Worm (Caenorhabditis elegans) whole organism, L4 larva: ENCODE measurements around the gene F14D7.6.

ENCODE experiments used
- F26F4.8 ChIP-seq: fragments of 200-800 bp; sonication (Bioruptor generic); conservative IDR thresholded peaks from 2 replicates; pipeline ENCODE4 v1.3.6; 2022; ENCODE audit warnings: missing genetic modification characterization, missing compliant biosample characterization
- F37D6.2 ChIP-seq: sonication (generic microtip); optimal IDR thresholded peaks from 2 replicates; lab custom pipeline; 2016; ENCODE audit warnings: mild to moderate bottlenecking, missing genetic modification characterization, missing compliant biosample characterization
- T20F7.1 ChIP-seq: fragments of 200-800 bp; sonication (Bioruptor generic); optimal IDR thresholded peaks from 2 replicates; lab custom pipeline; 2018; ENCODE audit warnings: mild to moderate bottlenecking, missing genetic modification characterization, missing compliant biosample characterization
- ZK546.5 ChIP-seq, 2 experiments: sonication (generic microtip); optimal IDR thresholded peaks; 2 replicates each; lab custom pipeline; 2017; ENCODE audit warnings: missing biosample characterization in 2 of 2, missing genetic modification characterization in 2 of 2
- aha-1 ChIP-seq: fragments of 150-350 bp; peaks from one replicate; lab custom pipeline; 2014; ENCODE audit warnings: missing biosample characterization, missing genetic modification characterization
- ama-1 ChIP-seq: fragments of 150-350 bp; optimal IDR thresholded peaks from 2 replicates; lab custom pipeline; 2014; ENCODE audit warnings: inconsistent platforms, mixed read lengths
- arid-1 ChIP-seq: fragments of 200-800 bp; sonication (Bioruptor generic); conservative IDR thresholded peaks from 2 replicates; pipeline ENCODE4 v1.3.6; 2022; ENCODE audit warnings: missing genetic modification reagents, missing genetic modification characterization, missing compliant biosample characterization
- attf-4 ChIP-seq: sonication (generic microtip); optimal IDR thresholded peaks from 3 replicates; lab custom pipeline; 2017; ENCODE audit warnings: missing biosample characterization, missing genetic modification characterization
- ceh-44 ChIP-seq: fragments of 200-800 bp; sonication (Bioruptor generic); IDR thresholded peaks from 2 replicates; pipeline ENCODE4 v1.3.6; 2022; ENCODE audit warnings: missing genetic modification reagents, missing genetic modification characterization, missing compliant biosample characterization
- cey-2 ChIP-seq: sonication (generic microtip); optimal IDR thresholded peaks from 3 replicates; lab custom pipeline; 2017; ENCODE audit warnings: missing genetic modification characterization, mild to moderate bottlenecking, missing compliant biosample characterization, antibody characterized with exemption, borderline replicate concordance; ENCODE audit not compliant: insufficient read depth
- ctbp-1 ChIP-seq: fragments of 200-800 bp; sonication (Bioruptor generic); IDR thresholded peaks from 2 replicates; pipeline ENCODE4 v1.3.6; 2022; ENCODE audit warnings: missing genetic modification reagents, missing genetic modification characterization, missing compliant biosample characterization
- daf-12 ChIP-seq: fragments of 150-350 bp; optimal IDR thresholded peaks from 2 replicates; lab custom pipeline; 2014; ENCODE audit warnings: missing biosample characterization, missing genetic modification reagents, missing genetic modification characterization
- daf-16 ChIP-seq, 3 experiments: sonication (generic microtip); optimal IDR thresholded peaks; 2 replicates each; lab custom pipeline; 2016 to 2017; ENCODE audit warnings: missing genetic modification characterization in 3 of 3, missing genetic modification reagents in 3 of 3, mild to moderate bottlenecking in 2 of 3, missing compliant biosample characterization in 2 of 3, missing biosample characterization in 1 of 3, moderate library complexity in 1 of 3
- dmd-8 ChIP-seq: fragments of 200-800 bp; sonication (Bioruptor generic); IDR thresholded peaks from 2 replicates; pipeline ENCODE4 v1.3.6; 2022; ENCODE audit warnings: missing genetic modification characterization, missing compliant biosample characterization
- dmd-9 ChIP-seq: fragments of 200-800 bp; sonication (Bioruptor generic); IDR thresholded peaks from 2 replicates; pipeline ENCODE4 v1.3.6; 2022; ENCODE audit warnings: missing genetic modification reagents, missing genetic modification characterization, missing compliant biosample characterization
- duxl-1 ChIP-seq: sonication (generic microtip); optimal IDR thresholded peaks from 2 replicates; lab custom pipeline; 2016; ENCODE audit warnings: mild to moderate bottlenecking, missing genetic modification characterization, moderate library complexity, missing compliant biosample characterization; ENCODE audit not compliant: poor library complexity
- dve-1 ChIP-seq: sonication (generic microtip); optimal IDR thresholded peaks from 2 replicates; lab custom pipeline; 2017; ENCODE audit warnings: antibody characterized with exemption, mild to moderate bottlenecking, missing genetic modification characterization, missing compliant biosample characterization; ENCODE audit not compliant: insufficient read depth
- egl-27 ChIP-seq: sonication (generic microtip); optimal IDR thresholded peaks from 3 replicates; lab custom pipeline; 2017; ENCODE audit warnings: missing biosample characterization, missing genetic modification reagents, missing genetic modification characterization
- egl-43 ChIP-seq: fragments of 200-800 bp; sonication (Bioruptor generic); IDR thresholded peaks from 2 replicates; pipeline ENCODE4 v1.3.6; 2022; ENCODE audit warnings: missing genetic modification reagents, missing genetic modification characterization, missing compliant biosample characterization
- hlh-11 ChIP-seq: fragments of 200-800 bp; sonication (Bioruptor generic); optimal IDR thresholded peaks from 2 replicates; lab custom pipeline; 2018; ENCODE audit warnings: mild to moderate bottlenecking, missing genetic modification characterization, missing compliant biosample characterization
- lin-13 ChIP-seq: fragments of 150-350 bp; optimal IDR thresholded peaks from 2 replicates; lab custom pipeline; 2014; ENCODE audit warnings: missing biosample characterization, missing genetic modification reagents, missing genetic modification characterization
- lin-29 ChIP-seq: fragments of 200-800 bp; sonication (Bioruptor generic); IDR thresholded peaks from 2 replicates; pipeline ENCODE4 v1.3.6; 2022; ENCODE audit warnings: missing genetic modification reagents, missing genetic modification characterization, missing compliant biosample characterization
- lin-38 ChIP-seq: fragments of 200-800 bp; sonication (Bioruptor generic); IDR thresholded peaks from 2 replicates; pipeline ENCODE4 v1.3.6; 2022; ENCODE audit warnings: missing genetic modification reagents, missing genetic modification characterization, missing compliant biosample characterization
- lsy-2 ChIP-seq, 2 experiments: fragments of 150-350 bp in 1 of 2; sonication (generic microtip) in 1 of 2; optimal IDR thresholded peaks; 2 replicates each; lab custom pipeline; 2014 to 2017; ENCODE audit warnings: missing biosample characterization in 2 of 2, missing genetic modification characterization in 2 of 2
- madf-5 ChIP-seq, 2 experiments: fragments of 200-800 bp; sonication (Bioruptor generic); IDR thresholded peaks; 2 replicates each; pipeline ENCODE4 v1.3.6; 2022; ENCODE audit warnings: missing compliant biosample characterization in 2 of 2, missing genetic modification characterization in 2 of 2
- mep-1 ChIP-seq: fragments of 150-350 bp; sonication (generic microtip); optimal IDR thresholded peaks from 3 replicates; lab custom pipeline; 2014; ENCODE audit warnings: missing biosample characterization, missing genetic modification characterization
- mxl-3 ChIP-seq: fragments of 200-800 bp; sonication (Bioruptor generic); optimal IDR thresholded peaks from 2 replicates; lab custom pipeline; 2018; ENCODE audit warnings: mild to moderate bottlenecking, missing genetic modification characterization, missing compliant biosample characterization
- nhr-10 ChIP-seq: fragments of 150-350 bp; optimal IDR thresholded peaks from 2 replicates; lab custom pipeline; 2014; ENCODE audit warnings: missing biosample characterization, missing genetic modification characterization
- nhr-102 ChIP-seq: sonication (generic microtip); optimal IDR thresholded peaks from 2 replicates; lab custom pipeline; 2016; ENCODE audit warnings: mild to moderate bottlenecking, missing genetic modification characterization, moderate library complexity, missing compliant biosample characterization
- nhr-25 ChIP-seq: sonication (generic microtip); optimal IDR thresholded peaks from 2 replicates; lab custom pipeline; 2017; ENCODE audit warnings: missing genetic modification characterization, mild to moderate bottlenecking, missing compliant biosample characterization, antibody characterized with exemption, moderate library complexity, borderline replicate concordance; ENCODE audit not compliant: insufficient read depth
- nhr-28 ChIP-seq: fragments of 150-350 bp; optimal IDR thresholded peaks from 2 replicates; lab custom pipeline; 2014; ENCODE audit warnings: missing biosample characterization, missing genetic modification characterization
- nhr-41 ChIP-seq: fragments of 200-800 bp; sonication (Bioruptor generic); IDR thresholded peaks from 2 replicates; pipeline ENCODE4 v1.3.6; 2022; ENCODE audit warnings: missing genetic modification reagents, missing genetic modification characterization, missing compliant biosample characterization
- nhr-42 ChIP-seq: fragments of 200-800 bp; sonication (Bioruptor generic); IDR thresholded peaks from 2 replicates; pipeline ENCODE4 v1.3.6; 2022; ENCODE audit warnings: missing genetic modification characterization, missing compliant biosample characterization
- nhr-48 ChIP-seq: sonication (generic microtip); optimal IDR thresholded peaks from 2 replicates; lab custom pipeline; 2016; ENCODE audit warnings: mild to moderate bottlenecking, missing genetic modification characterization, missing compliant biosample characterization
- nhr-6 ChIP-seq: fragments of 150-350 bp; optimal IDR thresholded peaks from 2 replicates; lab custom pipeline; 2014; ENCODE audit warnings: missing biosample characterization, missing genetic modification characterization
- nhr-76 ChIP-seq: fragments of 150-350 bp; optimal IDR thresholded peaks from 2 replicates; lab custom pipeline; 2014; ENCODE audit warnings: missing biosample characterization, missing genetic modification characterization
- nhr-77 ChIP-seq: fragments of 150-350 bp; optimal IDR thresholded peaks from 2 replicates; lab custom pipeline; 2014; ENCODE audit warnings: missing biosample characterization, missing genetic modification characterization
- php-3 ChIP-seq: fragments of 200-800 bp; sonication (Bioruptor generic); IDR thresholded peaks from 2 replicates; pipeline ENCODE4 v1.3.6; 2022; ENCODE audit warnings: missing genetic modification reagents, missing genetic modification characterization, missing compliant biosample characterization
- pqm-1 ChIP-seq: sonication (generic microtip); optimal IDR thresholded peaks from 2 replicates; lab custom pipeline; 2017; ENCODE audit warnings: missing biosample characterization, missing genetic modification characterization
- rbr-2 ChIP-seq: sonication (generic microtip); optimal IDR thresholded peaks from 2 replicates; lab custom pipeline; 2016; ENCODE audit warnings: missing genotype, missing genetic modification characterization, missing compliant biosample characterization
- saeg-2 ChIP-seq: fragments of 200-800 bp; sonication (Bioruptor generic); IDR thresholded peaks from 2 replicates; pipeline ENCODE4 v1.3.6; 2022; ENCODE audit warnings: missing genetic modification reagents, missing genetic modification characterization, missing compliant biosample characterization
- sdz-12 ChIP-seq: fragments of 200-800 bp; sonication (Bioruptor generic); optimal IDR thresholded peaks from 2 replicates; lab custom pipeline; 2018; ENCODE audit warnings: mild to moderate bottlenecking, missing genetic modification characterization, missing compliant biosample characterization
- skn-1 ChIP-seq: fragments of 150-350 bp; optimal IDR thresholded peaks from 2 replicates; lab custom pipeline; 2014; ENCODE audit warnings: missing biosample characterization, missing genetic modification characterization
- snpc-1.2 ChIP-seq: fragments of 200-800 bp; sonication (Bioruptor generic); IDR thresholded peaks from 2 replicates; pipeline ENCODE4 v1.3.6; 2022; ENCODE audit warnings: missing genetic modification reagents, missing genetic modification characterization, missing compliant biosample characterization
- spr-1 ChIP-seq: sonication (generic microtip); optimal IDR thresholded peaks from 2 replicates; lab custom pipeline; 2016; ENCODE audit warnings: mild to moderate bottlenecking, missing genetic modification characterization, missing compliant biosample characterization
- spr-3 ChIP-seq: fragments of 200-800 bp; sonication (Bioruptor generic); optimal IDR thresholded peaks from 2 replicates; lab custom pipeline; 2018; ENCODE audit warnings: mild to moderate bottlenecking, missing genetic modification characterization, missing compliant biosample characterization
- unc-39 ChIP-seq: sonication (generic microtip); optimal IDR thresholded peaks from 2 replicates; lab custom pipeline; 2017; ENCODE audit warnings: missing biosample characterization, missing genetic modification characterization
- zag-1 ChIP-seq: fragments of 150-350 bp; optimal IDR thresholded peaks from 2 replicates; lab custom pipeline; 2014; ENCODE audit warnings: missing biosample characterization, missing genetic modification characterization
- ztf-11 ChIP-seq: fragments of 150-350 bp; optimal IDR thresholded peaks from 2 replicates; lab custom pipeline; 2014; ENCODE audit warnings: missing biosample characterization, missing genetic modification characterization
- ztf-7 ChIP-seq: fragments of 150-350 bp; optimal IDR thresholded peaks from 2 replicates; lab custom pipeline; 2014; ENCODE audit warnings: missing biosample characterization, missing genetic modification characterization

Gene F14D7.6

ce11 chrV:14354258-14354877 is 53.2 kb downstream of the F14D7.6 start, which contains the start of gene Y49A3A.3:
Gene Y49A3A.3, plus strand, starts transcription at chrV:14354410.
- TF ChIP-seq egl-27 (no peak), cey-2 (tag; lab: Kevin White, UChicago) (no peak), mep-1 (tag; lab: Kevin White, UChicago) (peak; percentile 70), unc-39 (tag; lab: Kevin White, UChicago) (no peak), lin-38 (GFP tag; lab: Robert Waterston, UW) (peak; percentile 66), sdz-12 (GFP tag; lab: Kevin White, UChicago) (peak; percentile 85), attf-4 (tag; lab: Kevin White, UChicago) (no peak), spr-3 (GFP tag; lab: Kevin White, UChicago) (peak; percentile 67), egl-43 (GFP tag; lab: Robert Waterston, UW) (peak; percentile 69; the same call in 1 of the 2 replicates), ceh-44 (GFP tag; lab: Robert Waterston, UW) (no peak), zag-1 (tag; lab: Kevin White, UChicago) (no peak), spr-1 (tag; lab: Kevin White, UChicago) (peak; percentile 65), nhr-102 (peak; percentile 91), nhr-10 (tag; lab: Kevin White, UChicago) (no peak), arid-1 (peak; percentile 58; the same call in 1 of the 2 replicates), madf-5 (GFP tag; IDR thresholded peaks at IDR 0.05; lab: Robert Waterston, UW) (0 out of 4 replicates have a peak, but pooled peaks have one; percentile 3 to 18), dmd-8 (GFP tag; lab: Robert Waterston, UW) (no peak), nhr-48 (tag; lab: Kevin White, UChicago) (peak; percentile 57), daf-16 (GFP tag; optimal IDR thresholded peaks at IDR 0.05; lab: Kevin White, UChicago) (peak in 1 of 2 experiments; percentile 28), daf-16 (tag; optimal IDR thresholded peaks at IDR 0.05; lab: Kevin White, UChicago) (peak; percentile 61), ctbp-1 (GFP tag; lab: Robert Waterston, UW) (peak; percentile 40; the same call in 1 of the 2 replicates), lin-29 (no peak), skn-1 (tag; lab: Kevin White, UChicago) (no peak), pqm-1 (tag; lab: Kevin White, UChicago) (no peak), mxl-3 (GFP tag; lab: Kevin White, UChicago) (peak; percentile 9), nhr-76 (no peak), ama-1 (lab: Kevin White, UChicago) (peak; percentile 80), lsy-2 (tag; optimal IDR thresholded peaks at IDR 0.05; lab: Kevin White, UChicago) (peak in 1 of 2 experiments; percentile 65), saeg-2 (GFP tag; lab: Robert Waterston, UW) (0 out of 2 replicates have a peak, but pooled peaks have one; percentile 48), ZK546.5 (tag; optimal IDR thresholded peaks at IDR 0.05; lab: Kevin White, UChicago) (peak in 1 of 2 experiments; percentile 2), ztf-7 (no peak), duxl-1 (tag; lab: Kevin White, UChicago) (peak; percentile 37), F37D6.2 (tag; lab: Kevin White, UChicago) (no peak), hlh-11 (tag; lab: Kevin White, UChicago) (peak; percentile 55), nhr-42 (GFP tag; lab: Robert Waterston, UW) (0 out of 2 replicates have a peak, but pooled peaks have one; percentile 27), rbr-2 (tag; lab: Kevin White, UChicago) (no peak), ztf-11 (tag; lab: Kevin White, UChicago) (no peak), nhr-28 (no peak), dmd-9 (GFP tag; lab: Robert Waterston, UW) (no peak), dve-1 (peak; percentile 60), nhr-25 (tag; lab: Kevin White, UChicago) (peak; percentile 59), T20F7.1 (GFP tag; lab: Kevin White, UChicago) (peak; percentile 60), snpc-1.2 (GFP tag; lab: Robert Waterston, UW) (peak; percentile 68; the same call in 1 of the 2 replicates), daf-12 (tag; lab: Kevin White, UChicago) (no peak), nhr-41 (GFP tag; lab: Robert Waterston, UW) (no peak), php-3 (no peak; the same call in 1 of the 2 replicates), F26F4.8 (GFP tag; lab: Robert Waterston, UW) (peak; percentile 27; the same call in 1 of the 2 replicates), lin-13 (GFP tag; lab: Kevin White, UChicago) (peak; percentile 7), aha-1 (tag; lab: Kevin White, UChicago) (peak; percentile 94), nhr-77 (tag; lab: Kevin White, UChicago) (no peak), nhr-6 (tag; lab: Kevin White, UChicago) (peak; percentile 56)
